Worm (Caenorhabditis elegans) whole organism, mixed stage, embryonic: ENCODE data around the gene R08C7.1.

Experiments
- M03D4.4 ChIP-seq: sonication (generic microtip); optimal IDR thresholded peaks from 2 replicates; lab custom pipeline; 2017; ENCODE audit warnings: mild to moderate bottlenecking, missing genetic modification characterization, missing compliant biosample characterization
- bed-3 ChIP-seq: fragments of 200-800 bp; sonication (Bioruptor generic); optimal IDR thresholded peaks from 3 replicates; lab custom pipeline; 2018; ENCODE audit warnings: mild to moderate bottlenecking, missing genetic modification characterization, moderate library complexity, missing compliant biosample characterization
- blmp-1 ChIP-seq: fragments of 150-350 bp; optimal IDR thresholded peaks from 2 replicates; lab custom pipeline; 2014; ENCODE audit warnings: missing biosample characterization, missing genetic modification characterization
- ceh-39 ChIP-seq: fragments of 150-350 bp; optimal IDR thresholded peaks from 2 replicates; lab custom pipeline; 2014; ENCODE audit warnings: missing biosample characterization, missing genetic modification characterization
- ceh-43 ChIP-seq: fragments of 200-800 bp; sonication (Bioruptor generic); optimal IDR thresholded peaks from 2 replicates; lab custom pipeline; 2018; ENCODE audit warnings: mild to moderate bottlenecking, missing genetic modification characterization, moderate library complexity, missing compliant biosample characterization
- ceh-83 ChIP-seq: fragments of 200-800 bp; sonication (Bioruptor generic); optimal IDR thresholded peaks from 2 replicates; lab custom pipeline; 2018; ENCODE audit warnings: mild to moderate bottlenecking, missing genetic modification characterization, missing compliant biosample characterization
- ces-1 ChIP-seq: fragments of 150-350 bp; optimal IDR thresholded peaks from 2 replicates; lab custom pipeline; 2014; ENCODE audit warnings: missing biosample characterization, missing genetic modification reagents, missing genetic modification characterization
- cnd-1 ChIP-seq: fragments of 200-800 bp; sonication (Bioruptor generic); optimal IDR thresholded peaks from 2 replicates; lab custom pipeline; 2018; ENCODE audit warnings: mild to moderate bottlenecking, missing genetic modification characterization, missing compliant biosample characterization
- drap-1 ChIP-seq: fragments of 200-800 bp; sonication (Bioruptor generic); optimal IDR thresholded peaks from 3 replicates; lab custom pipeline; 2018; ENCODE audit warnings: mild to moderate bottlenecking, missing genetic modification characterization, missing compliant biosample characterization
- elt-1 ChIP-seq: sonication (generic microtip); optimal IDR thresholded peaks from 2 replicates; lab custom pipeline; 2017; ENCODE audit warnings: missing genetic modification characterization, mild to moderate bottlenecking, missing compliant biosample characterization, antibody characterized with exemption, moderate library complexity, borderline replicate concordance; ENCODE audit not compliant: insufficient read depth
- elt-3 ChIP-seq: fragments of 150-350 bp; optimal IDR thresholded peaks from 2 replicates; lab custom pipeline; 2014; ENCODE audit warnings: missing biosample characterization, missing genetic modification characterization
- flh-1 ChIP-seq: fragments of 200-800 bp; sonication (Bioruptor generic); optimal IDR thresholded peaks from 2 replicates; lab custom pipeline; 2018; ENCODE audit warnings: mild to moderate bottlenecking, missing genetic modification characterization, moderate library complexity, missing compliant biosample characterization
- ham-2 ChIP-seq: fragments of 200-800 bp; sonication (Bioruptor generic); optimal IDR thresholded peaks from 2 replicates; lab custom pipeline; 2018; ENCODE audit warnings: mild to moderate bottlenecking, missing genetic modification characterization, missing compliant biosample characterization
- hlh-1 ChIP-seq: fragments of 150-350 bp; optimal IDR thresholded peaks from 2 replicates; lab custom pipeline; 2014; ENCODE audit warnings: missing biosample characterization, missing genetic modification reagents, missing genetic modification characterization
- lin-13 ChIP-seq: fragments of 150-350 bp; optimal IDR thresholded peaks from 2 replicates; lab custom pipeline; 2014; ENCODE audit warnings: missing biosample characterization, missing genetic modification characterization
- lin-32 ChIP-seq: fragments of 200-800 bp; sonication (Bioruptor generic); optimal IDR thresholded peaks from 2 replicates; lab custom pipeline; 2018; ENCODE audit warnings: mild to moderate bottlenecking, missing genetic modification characterization, missing compliant biosample characterization
- lsy-2 ChIP-seq: fragments of 150-350 bp; optimal IDR thresholded peaks from 2 replicates; lab custom pipeline; 2014; ENCODE audit warnings: missing biosample characterization, missing genetic modification characterization
- mab-5 ChIP-seq: fragments of 150-350 bp; optimal IDR thresholded peaks from 2 replicates; lab custom pipeline; 2014; ENCODE audit warnings: missing biosample characterization, missing genetic modification characterization
- mep-1 ChIP-seq: fragments of 150-350 bp; optimal IDR thresholded peaks from 2 replicates; lab custom pipeline; 2017; ENCODE audit warnings: missing biosample characterization, missing genetic modification reagents, missing genetic modification characterization, inconsistent platforms
- mls-2 ChIP-seq: sonication (generic microtip); optimal IDR thresholded peaks from 2 replicates; lab custom pipeline; 2016; ENCODE audit warnings: mild to moderate bottlenecking, missing genetic modification characterization, moderate library complexity, missing compliant biosample characterization
- nhr-2 ChIP-seq: fragments of 150-350 bp; optimal IDR thresholded peaks from 2 replicates; lab custom pipeline; 2014; ENCODE audit warnings: missing biosample characterization, missing genetic modification characterization
- nhr-237 ChIP-seq: fragments of 150-350 bp; optimal IDR thresholded peaks from 2 replicates; lab custom pipeline; 2014; ENCODE audit warnings: missing biosample characterization, missing genetic modification characterization
- nhr-28 ChIP-seq: fragments of 150-350 bp; optimal IDR thresholded peaks from 2 replicates; lab custom pipeline; 2014; ENCODE audit warnings: missing biosample characterization, missing genetic modification characterization
- nhr-76 ChIP-seq: sonication (generic microtip); optimal IDR thresholded peaks from 2 replicates; lab custom pipeline; 2017; ENCODE audit warnings: missing biosample characterization, missing genetic modification characterization
- pha-4 ChIP-seq: fragments of 150-350 bp; optimal IDR thresholded peaks from 2 replicates; lab custom pipeline; 2018; ENCODE audit warnings: missing biosample characterization, missing genetic modification reagents, missing genetic modification characterization
- sem-2 ChIP-seq: fragments of 200-800 bp; sonication (Bioruptor generic); optimal IDR thresholded peaks from 2 replicates; lab custom pipeline; 2018; ENCODE audit warnings: mild to moderate bottlenecking, missing genetic modification characterization, missing compliant biosample characterization
- snpc-4 ChIP-seq: fragments of 150-350 bp; optimal IDR thresholded peaks from 2 replicates; lab custom pipeline; 2014; ENCODE audit warnings: missing biosample characterization, missing genetic modification characterization
- sptf-1 ChIP-seq: sonication (generic microtip); optimal IDR thresholded peaks from 2 replicates; lab custom pipeline; 2017; ENCODE audit warnings: mild to moderate bottlenecking, missing genetic modification characterization, moderate library complexity, missing compliant biosample characterization
- unc-120 ChIP-seq: sonication (generic microtip); optimal IDR thresholded peaks from 2 replicates; lab custom pipeline; 2017; ENCODE audit warnings: missing genetic modification characterization, missing compliant biosample characterization; ENCODE audit not compliant: poor library complexity, severe bottlenecking
- unc-39 ChIP-seq: fragments of 150-350 bp; optimal IDR thresholded peaks from 2 replicates; lab custom pipeline; 2014; ENCODE audit warnings: missing biosample characterization, missing genetic modification characterization
- unc-62 ChIP-seq: fragments of 150-350 bp; optimal IDR thresholded peaks from 2 replicates; lab custom pipeline; 2014; ENCODE audit warnings: missing biosample characterization, missing genetic modification reagents, missing genetic modification characterization
- zip-8 ChIP-seq: fragments of 150-350 bp; optimal IDR thresholded peaks from 2 replicates; lab custom pipeline; 2014; ENCODE audit warnings: missing biosample characterization, missing genetic modification characterization
- ztf-11 ChIP-seq: fragments of 150-350 bp; optimal IDR thresholded peaks from 2 replicates; lab custom pipeline; 2014; ENCODE audit warnings: missing biosample characterization, missing genetic modification characterization

R08C7.1 gene

ce11 chrIV:4481298-4481697 is 29.6 kb downstream of the R08C7.1 start:
- TF ChIP-seq ceh-39 (tag; lab: Kevin White, UChicago) (no peak), lin-13 (tag; lab: Kevin White, UChicago) (no peak), cnd-1 (tag; lab: Kevin White, UChicago) (no peak), blmp-1 (tag; lab: Kevin White, UChicago) (no peak), ham-2 (GFP tag; lab: Kevin White, UChicago) (no peak), ces-1 (GFP tag; lab: Kevin White, UChicago) (no peak), zip-8 (tag; lab: Kevin White, UChicago) (no peak), unc-120 (tag; lab: Kevin White, UChicago) (no peak), bed-3 (GFP tag; lab: Kevin White, UChicago) (no peak), nhr-237 (tag; lab: Kevin White, UChicago) (no peak), M03D4.4 (tag; lab: Kevin White, UChicago) (no peak), unc-62 (GFP tag; lab: Kevin White, UChicago) (no peak), flh-1 (no peak), elt-1 (no peak), ceh-83 (no peak), nhr-2 (tag; lab: Kevin White, UChicago) (no peak), snpc-4 (no peak)

- TF ChIP-seq mep-1 (tag; lab: Kevin White, UChicago): no peak
- no peak for TF ChIP-seq ceh-43 (GFP tag; lab: Kevin White, UChicago)
- TF ChIP-seq mls-2 (tag; lab: Kevin White, UChicago): no peak
- TF ChIP-seq nhr-76: no peak
Observed at ce11 chrIV:4482531-4482930, 30.9 kb downstream of the R08C7.1 start, which contains the start of gene M01H9.4. M01H9.4 (minus strand) TSS chrIV:4482909.

- TF ChIP-seq sem-2 (GFP tag; lab: Kevin White, UChicago) (no peak), ceh-83 (no peak), lsy-2 (tag; lab: Kevin White, UChicago) (no peak), ham-2 (GFP tag; lab: Kevin White, UChicago) (no peak), lin-13 (tag; lab: Kevin White, UChicago) (no peak), nhr-2 (tag; lab: Kevin White, UChicago) (no peak), drap-1 (GFP tag; lab: Kevin White, UChicago) (no peak), nhr-237 (tag; lab: Kevin White, UChicago) (no peak), zip-8 (tag; lab: Kevin White, UChicago) (no peak), snpc-4 (no peak), sptf-1 (tag; lab: Kevin White, UChicago) (no peak), ztf-11 (tag; lab: Kevin White, UChicago) (no peak), mab-5 (tag; lab: Kevin White, UChicago) (no peak), pha-4 (tag; lab: Kevin White, UChicago) (no peak)
Observed at ce11 chrIV:4484555-4484954, 32.9 kb downstream of the R08C7.1 start.

- TF ChIP-seq cnd-1 (tag; lab: Kevin White, UChicago) (no peak), mep-1 (tag; lab: Kevin White, UChicago) (no peak), nhr-237 (tag; lab: Kevin White, UChicago) (no peak), sem-2 (GFP tag; lab: Kevin White, UChicago) (no peak), ztf-11 (tag; lab: Kevin White, UChicago) (no peak), pha-4 (tag; lab: Kevin White, UChicago) (no peak), snpc-4 (no peak), nhr-28 (tag; lab: Kevin White, UChicago) (no peak), lin-32 (GFP tag; lab: Kevin White, UChicago) (no peak), hlh-1 (no peak), ceh-39 (tag; lab: Kevin White, UChicago) (no peak), unc-39 (tag; lab: Kevin White, UChicago) (no peak)
Observed at ce11 chrIV:4486738-4487137, 35.1 kb downstream of the R08C7.1 start, which contains the start of gene trx-3. trx-3 (plus strand) TSS chrIV:4487028.

ce11 chrIV:4490148-4490652 is 38.5 kb downstream of the R08C7.1 start, which contains the start of gene ZK180.7:
ZK180.7 (plus strand) TSS chrIV:4490542.
- TF ChIP-seq elt-3 (tag; lab: Kevin White, UChicago): no peak
